Worm (Caenorhabditis elegans) whole organism, L1 larva: Measurements from ENCODE around the gene pals-21.

ENCODE experiments used
- egl-27 ChIP-seq, 2 experiments: fragments of 150-350 bp in 1 of 2; sonication (generic microtip); optimal IDR thresholded peaks; 3 replicates each; lab custom pipeline; 2017 to 2018; ENCODE audit warnings: missing biosample characterization in 2 of 2, missing genetic modification characterization in 2 of 2, missing genetic modification reagents in 2 of 2
- lin-13 ChIP-seq: fragments of 150-350 bp; optimal IDR thresholded peaks from 2 replicates; lab custom pipeline; 2014; ENCODE audit warnings: missing biosample characterization, missing genetic modification reagents, missing genetic modification characterization
- pag-3 ChIP-seq: sonication (generic microtip); optimal IDR thresholded peaks from 2 replicates; lab custom pipeline; 2017; ENCODE audit warnings: missing genetic modification characterization, mild to moderate bottlenecking, missing compliant biosample characterization, antibody characterized with exemption, borderline replicate concordance; ENCODE audit not compliant: insufficient read depth
- swsn-7 ChIP-seq: sonication (generic microtip); optimal IDR thresholded peaks from 2 replicates; lab custom pipeline; 2016; ENCODE audit warnings: missing genetic modification characterization, missing compliant biosample characterization
- tbx-2 ChIP-seq: sonication (generic microtip); optimal IDR thresholded peaks from 2 replicates; lab custom pipeline; 2016; ENCODE audit warnings: missing genetic modification characterization, missing compliant biosample characterization
- unc-62 ChIP-seq: fragments of 150-350 bp; optimal IDR thresholded peaks from 2 replicates; lab custom pipeline; 2014; ENCODE audit warnings: missing biosample characterization, missing genetic modification reagents, missing genetic modification characterization

ce11 chrIII:1340240-1340639 is 40.2 kb downstream of the pals-21 start, which contains the start of gene fbxa-5:
- no peak for TF ChIP-seq egl-27 (tag; optimal IDR thresholded peaks at IDR 0.05; lab: Kevin White, UChicago)
- TF ChIP-seq lin-13: no peak
- TF ChIP-seq unc-62 (GFP tag; lab: Kevin White, UChicago): no peak
- no peak for TF ChIP-seq pag-3 (tag; lab: Kevin White, UChicago)
- TF ChIP-seq tbx-2 (tag; lab: Kevin White, UChicago): no peak
- TF ChIP-seq swsn-7 (tag; lab: Kevin White, UChicago): no peak
